Worm (Caenorhabditis elegans) whole organism, L4/young adult: ENCODE measurements around the gene str-164.

Experiments
- W03F9.2 ChIP-seq: fragments of 150-350 bp; optimal IDR thresholded peaks from 2 replicates; lab custom pipeline; 2014; ENCODE audit warnings: missing biosample characterization, missing genetic modification characterization
- dao-5 ChIP-seq: sonication (generic microtip); optimal IDR thresholded peaks from 2 replicates; lab custom pipeline; 2016; ENCODE audit warnings: missing genotype, missing genetic modification characterization, moderate library complexity, missing compliant biosample characterization
- him-1 ChIP-seq: sonication (generic microtip); optimal IDR thresholded peaks from 2 replicates; lab custom pipeline; 2016; ENCODE audit warnings: missing genotype, missing genetic modification reagents, missing genetic modification characterization, missing compliant biosample characterization

ce11 chrIV:4915689-4916088 is 44.8 kb upstream of the str-164 start, which contains the start of gene str-155:
- no peak for TF ChIP-seq W03F9.2 (tag; lab: Kevin White, UChicago)
- no peak for TF ChIP-seq him-1 (tag; lab: Kevin White, UChicago)
- no peak for TF ChIP-seq dao-5 (tag; lab: Kevin White, UChicago)
